Worm (Caenorhabditis elegans): Measurements from ENCODE around the gene gbas-1.

ce11 chrII:2521960-2522359 lies 17.3 kb downstream of the gbas-1 start, which contains the start of gene bath-13:
- TF ChIP-seq fkh-6 (tag; optimal IDR thresholded peaks at IDR 0.05) (no peak), pha-4 (tag; optimal IDR thresholded peaks at IDR 0.05) (no peak), ceh-9 (tag; optimal IDR thresholded peaks at IDR 0.05) (no peak), nhr-11 (tag; optimal IDR thresholded peaks at IDR 0.05) (no peak), pat-9 (tag; optimal IDR thresholded peaks at IDR 0.05) (no peak), fkh-10 (GFP tag; optimal IDR thresholded peaks at IDR 0.05) (no peak), pqm-1 (tag; optimal IDR thresholded peaks at IDR 0.05) (no peak), nfya-1 (tag; optimal IDR thresholded peaks at IDR 0.05) (no peak), ceh-24 (tag; optimal IDR thresholded peaks at IDR 0.05) (no peak), Y22D7AL.16 (tag; optimal IDR thresholded peaks at IDR 0.05) (no peak)
